Worm (Caenorhabditis elegans): Measurements from ENCODE around the gene mig-18.

The mig-18 gene

ce11 chrIII:13427817-13428216 lies 24.8 kb downstream of the mig-18 start:
- TF ChIP-seq ama-1 (optimal IDR thresholded peaks at IDR 0.05) (peak; percentile 37), eor-1 (tag; optimal IDR thresholded peaks at IDR 0.05) (no peak), unc-39 (tag; optimal IDR thresholded peaks at IDR 0.05) (no peak), R02D3.7 (tag; optimal IDR thresholded peaks at IDR 0.05) (no peak)

- TF ChIP-seq pqm-1 (tag; optimal IDR thresholded peaks at IDR 0.05) (no peak), nfya-1 (tag; optimal IDR thresholded peaks at IDR 0.05; ENCODE audit: insufficient read depth) (no peak), unc-39 (tag; optimal IDR thresholded peaks at IDR 0.05) (no peak)
Measured at ce11 chrIII:13429668-13430067, 26.6 kb downstream of the mig-18 start, which contains the start of gene bli-5. bli-5 (minus strand) TSS chrIII:13429768.

- no peak for TF ChIP-seq lin-15B (tag; optimal IDR thresholded peaks at IDR 0.05)
- no peak for TF ChIP-seq tbx-2 (tag; optimal IDR thresholded peaks at IDR 0.05)
- no peak for TF ChIP-seq elt-2 (tag; optimal IDR thresholded peaks at IDR 0.05)
- TF ChIP-seq ztf-11 (tag; optimal IDR thresholded peaks at IDR 0.05) = no peak
- TF ChIP-seq fkh-10 (GFP tag; optimal IDR thresholded peaks at IDR 0.05) = no peak
- TF ChIP-seq lsy-12 (tag; optimal IDR thresholded peaks at IDR 0.05) = no peak
- no peak for TF ChIP-seq ceh-82 (tag; optimal IDR thresholded peaks at IDR 0.05)
- no peak for TF ChIP-seq nfya-1 (tag; optimal IDR thresholded peaks at IDR 0.05; ENCODE audit: insufficient read depth)
- TF ChIP-seq eor-1 (tag; optimal IDR thresholded peaks at IDR 0.05) = no peak
- TF ChIP-seq snpc-4 (tag; optimal IDR thresholded peaks at IDR 0.05) = no peak
- no peak for TF ChIP-seq sea-2 (GFP tag; optimal IDR thresholded peaks at IDR 0.05)
- no peak for TF ChIP-seq nhr-76 (tag; optimal IDR thresholded peaks at IDR 0.05)
- no peak for TF ChIP-seq lin-39 (tag; optimal IDR thresholded peaks at IDR 0.05)
- no peak for TF ChIP-seq nhr-77 (tag; optimal IDR thresholded peaks at IDR 0.05)
- TF ChIP-seq nhr-23 (tag; optimal IDR thresholded peaks at IDR 0.05) = no peak
- no peak for TF ChIP-seq mml-1 (tag; optimal IDR thresholded peaks at IDR 0.05)
- no peak for TF ChIP-seq skn-1 (tag; optimal IDR thresholded peaks at IDR 0.05)
- no peak for TF ChIP-seq ceh-16 (tag; optimal IDR thresholded peaks at IDR 0.05)
- TF ChIP-seq R02D3.7 (tag; optimal IDR thresholded peaks at IDR 0.05) = no peak
- TF ChIP-seq nhr-12 (tag; optimal IDR thresholded peaks at IDR 0.05) = no peak
Measured at ce11 chrIII:13430162-13430561, 27.1 kb downstream of the mig-18 start, which contains the start of gene trf-1. trf-1 (plus strand) TSS chrIII:13430462.

ce11 chrIII:13434404-13434803 lies 31.4 kb downstream of the mig-18 start, which contains the start of gene F45G2.7:
F45G2.7 (minus strand) TSS chrIII:13434504.
- TF ChIP-seq ZK546.5 (tag; optimal IDR thresholded peaks at IDR 0.05) (no peak), elt-3 (tag; optimal IDR thresholded peaks at IDR 0.05) (no peak), mdl-1 (tag; optimal IDR thresholded peaks at IDR 0.05) (no peak), nhr-28 (tag; optimal IDR thresholded peaks at IDR 0.05) (no peak)

ce11 chrIII:13435570-13435969 lies 32.5 kb downstream of the mig-18 start, which contains the start of gene F45G2.8:
F45G2.8 (minus strand) TSS chrIII:13435670.
- no peak for TF ChIP-seq daf-12 (tag; optimal IDR thresholded peaks at IDR 0.05)
- no peak for TF ChIP-seq tbx-2 (tag; optimal IDR thresholded peaks at IDR 0.05)
- no peak for TF ChIP-seq nhr-12 (tag; optimal IDR thresholded peaks at IDR 0.05)
- TF ChIP-seq elt-2 (tag; optimal IDR thresholded peaks at IDR 0.05) = no peak
- no peak for TF ChIP-seq fkh-10 (GFP tag; optimal IDR thresholded peaks at IDR 0.05)
- TF ChIP-seq mdl-1 (tag; optimal IDR thresholded peaks at IDR 0.05) = no peak
- no peak for TF ChIP-seq R02D3.7 (tag; optimal IDR thresholded peaks at IDR 0.05)
- no peak for TF ChIP-seq jun-1 (tag; optimal IDR thresholded peaks at IDR 0.05)
- no peak for TF ChIP-seq elt-3 (tag; optimal IDR thresholded peaks at IDR 0.05)
- TF ChIP-seq unc-39 (tag; optimal IDR thresholded peaks at IDR 0.05) = no peak
- no peak for TF ChIP-seq ceh-9 (tag; optimal IDR thresholded peaks at IDR 0.05)
- no peak for TF ChIP-seq nfya-1 (tag; optimal IDR thresholded peaks at IDR 0.05; ENCODE audit: insufficient read depth)

ce11 chrIII:13436843-13437242 lies 33.8 kb downstream of the mig-18 start, which contains the start of gene F45G2.9:
F45G2.9 (minus strand) TSS chrIII:13436943.
- no peak for TF ChIP-seq nhr-28 (tag; optimal IDR thresholded peaks at IDR 0.05)
- TF ChIP-seq ceh-82 (tag; optimal IDR thresholded peaks at IDR 0.05) = no peak
- TF ChIP-seq nhr-77 (tag; optimal IDR thresholded peaks at IDR 0.05) = no peak
- no peak for TF ChIP-seq aly-2 (tag; optimal IDR thresholded peaks at IDR 0.05)
- TF ChIP-seq elt-3 (tag; optimal IDR thresholded peaks at IDR 0.05) = no peak
